Worm (Caenorhabditis elegans) whole organism, L3 larva: Measurements from ENCODE around the gene K09C6.9.

ENCODE experiments used
- R02D3.7 ChIP-seq: fragments of 150-350 bp; optimal IDR thresholded peaks from 2 replicates; lab custom pipeline; 2014; ENCODE audit warnings: missing biosample characterization, missing genetic modification characterization
- ZK546.5 ChIP-seq: sonication (generic microtip); optimal IDR thresholded peaks from 2 replicates; lab custom pipeline; 2017; ENCODE audit warnings: missing biosample characterization, missing genetic modification characterization
- aly-2 ChIP-seq: fragments of 150-350 bp; optimal IDR thresholded peaks from 2 replicates; lab custom pipeline; 2014; ENCODE audit warnings: missing biosample characterization, missing genetic modification characterization
- ama-1 ChIP-seq: fragments of 150-350 bp; optimal IDR thresholded peaks from 2 replicates; lab custom pipeline; 2018
- ceh-16 ChIP-seq: sonication (generic microtip); optimal IDR thresholded peaks from 2 replicates; lab custom pipeline; 2017; ENCODE audit warnings: missing biosample characterization, missing genetic modification characterization
- ceh-28 ChIP-seq: fragments of 150-350 bp; optimal IDR thresholded peaks from 2 replicates; lab custom pipeline; 2014; ENCODE audit warnings: missing biosample characterization, missing genetic modification reagents, missing genetic modification characterization
- ceh-82 ChIP-seq: fragments of 150-350 bp; optimal IDR thresholded peaks from 2 replicates; lab custom pipeline; 2014; ENCODE audit warnings: missing biosample characterization, missing genetic modification characterization
- daf-12 ChIP-seq: fragments of 150-350 bp; optimal IDR thresholded peaks from 2 replicates; lab custom pipeline; 2014; ENCODE audit warnings: missing biosample characterization, missing genetic modification reagents, missing genetic modification characterization
- egl-27 ChIP-seq: sonication (generic microtip); optimal IDR thresholded peaks from 4 replicates; lab custom pipeline; 2017; ENCODE audit warnings: missing biosample characterization, missing genetic modification reagents, missing genetic modification characterization
- egl-5 ChIP-seq: fragments of 150-350 bp; optimal IDR thresholded peaks from 2 replicates; lab custom pipeline; 2017; ENCODE audit warnings: missing biosample characterization, missing genetic modification reagents, missing genetic modification characterization, inconsistent platforms
- elt-1 ChIP-seq: fragments of 150-350 bp; optimal IDR thresholded peaks from 2 replicates; lab custom pipeline; 2014; ENCODE audit warnings: missing biosample characterization, missing genetic modification characterization
- elt-2 ChIP-seq: sonication (generic microtip); optimal IDR thresholded peaks from 2 replicates; lab custom pipeline; 2016; ENCODE audit warnings: missing genetic modification reagents, mild to moderate bottlenecking, missing genetic modification characterization, missing compliant biosample characterization
- elt-3 ChIP-seq, 3 experiments: fragments of 150-350 bp in 1 of 3; sonication (generic microtip) in 2 of 3; optimal IDR thresholded peaks; 2 replicates in 2 of 3; 4 replicates in 1 of 3; lab custom pipeline; 2014 to 2017; ENCODE audit warnings: missing biosample characterization in 3 of 3, missing genetic modification characterization in 3 of 3
- eor-1 ChIP-seq, 2 experiments: fragments of 150-350 bp; optimal IDR thresholded peaks; 2 replicates each; lab custom pipeline; 2014 to 2018; ENCODE audit warnings: missing biosample characterization in 2 of 2, missing genetic modification characterization in 2 of 2
- fkh-10 ChIP-seq: sonication (generic microtip); optimal IDR thresholded peaks from 2 replicates; lab custom pipeline; 2017; ENCODE audit warnings: missing biosample characterization, missing genetic modification reagents, missing genetic modification characterization
- fkh-2 ChIP-seq: fragments of 150-350 bp; optimal IDR thresholded peaks from 2 replicates; lab custom pipeline; 2014; ENCODE audit warnings: missing biosample characterization, missing genetic modification reagents, missing genetic modification characterization
- fos-1 ChIP-seq: fragments of 150-350 bp; optimal IDR thresholded peaks from 2 replicates; lab custom pipeline; 2014; ENCODE audit warnings: missing biosample characterization, missing genetic modification characterization
- hmg-11 ChIP-seq: sonication (generic microtip); optimal IDR thresholded peaks from 2 replicates; lab custom pipeline; 2016; ENCODE audit warnings: missing genetic modification characterization, missing compliant biosample characterization
- jun-1 ChIP-seq: fragments of 150-350 bp; optimal IDR thresholded peaks from 2 replicates; lab custom pipeline; 2014; ENCODE audit warnings: missing biosample characterization, missing genetic modification reagents, missing genetic modification characterization
- lin-15B ChIP-seq: fragments of 150-350 bp; optimal IDR thresholded peaks from 2 replicates; lab custom pipeline; 2014; ENCODE audit warnings: missing biosample characterization, missing genetic modification characterization
- lin-39 ChIP-seq: fragments of 150-350 bp; optimal IDR thresholded peaks from 2 replicates; lab custom pipeline; 2018; ENCODE audit warnings: missing biosample characterization, missing genetic modification reagents, missing genetic modification characterization
- lsy-12 ChIP-seq: sonication (generic microtip); optimal IDR thresholded peaks from 2 replicates; lab custom pipeline; 2016; ENCODE audit warnings: mild to moderate bottlenecking, missing genetic modification characterization, missing compliant biosample characterization
- mdl-1 ChIP-seq: fragments of 150-350 bp; optimal IDR thresholded peaks from 2 replicates; lab custom pipeline; 2014; ENCODE audit warnings: missing biosample characterization, missing genetic modification characterization
- mml-1 ChIP-seq: fragments of 150-350 bp; sonication (generic microtip); optimal IDR thresholded peaks from 3 replicates; lab custom pipeline; 2014; ENCODE audit warnings: missing biosample characterization, missing genetic modification characterization
- nfya-1 ChIP-seq: sonication (generic microtip); optimal IDR thresholded peaks from 2 replicates; lab custom pipeline; 2017; ENCODE audit warnings: missing genetic modification characterization, mild to moderate bottlenecking, missing compliant biosample characterization, antibody characterized with exemption, moderate library complexity; ENCODE audit not compliant: insufficient read depth
- nhr-11 ChIP-seq: fragments of 150-350 bp; optimal IDR thresholded peaks from 2 replicates; lab custom pipeline; 2014; ENCODE audit warnings: missing biosample characterization, missing genetic modification characterization
- nhr-12 ChIP-seq: fragments of 150-350 bp; optimal IDR thresholded peaks from 2 replicates; lab custom pipeline; 2014; ENCODE audit warnings: missing biosample characterization, missing genetic modification characterization
- nhr-23 ChIP-seq: fragments of 150-350 bp; optimal IDR thresholded peaks from 2 replicates; lab custom pipeline; 2014; ENCODE audit warnings: missing biosample characterization, missing genetic modification reagents, missing genetic modification characterization
- nhr-25 ChIP-seq: sonication (generic microtip); optimal IDR thresholded peaks from 2 replicates; lab custom pipeline; 2017; ENCODE audit warnings: missing biosample characterization, missing genetic modification characterization
- nhr-28 ChIP-seq: fragments of 150-350 bp; optimal IDR thresholded peaks from 2 replicates; lab custom pipeline; 2014; ENCODE audit warnings: missing biosample characterization, missing genetic modification characterization
- nhr-43 ChIP-seq: sonication (generic microtip); optimal IDR thresholded peaks from 2 replicates; lab custom pipeline; 2016; ENCODE audit warnings: mild to moderate bottlenecking, missing genetic modification characterization, missing compliant biosample characterization; ENCODE audit not compliant: poor library complexity, severe bottlenecking
- nhr-67 ChIP-seq: fragments of 150-350 bp; optimal IDR thresholded peaks from 2 replicates; lab custom pipeline; 2014; ENCODE audit warnings: missing biosample characterization, missing genetic modification characterization
- nhr-76 ChIP-seq: fragments of 150-350 bp; sonication (generic microtip); optimal IDR thresholded peaks from 5 replicates; lab custom pipeline; 2014; ENCODE audit warnings: missing biosample characterization, missing genetic modification characterization
- nhr-77 ChIP-seq: fragments of 150-350 bp; optimal IDR thresholded peaks from 2 replicates; lab custom pipeline; 2014; ENCODE audit warnings: missing biosample characterization, missing genetic modification characterization
- pha-4 ChIP-seq: fragments of 150-350 bp; optimal IDR thresholded peaks from 2 replicates; lab custom pipeline; 2014; ENCODE audit warnings: missing biosample characterization, missing genetic modification reagents, missing genetic modification characterization
- pqm-1 ChIP-seq: fragments of 150-350 bp; optimal IDR thresholded peaks from 2 replicates; lab custom pipeline; 2017; ENCODE audit warnings: missing biosample characterization, missing genetic modification characterization, inconsistent platforms
- skn-1 ChIP-seq: fragments of 150-350 bp; optimal IDR thresholded peaks from 2 replicates; lab custom pipeline; 2014; ENCODE audit warnings: missing biosample characterization, missing genetic modification characterization
- snpc-4 ChIP-seq: fragments of 150-350 bp; optimal IDR thresholded peaks from 2 replicates; lab custom pipeline; 2014; ENCODE audit warnings: missing biosample characterization, missing genetic modification characterization
- tbx-2 ChIP-seq: sonication (generic microtip); optimal IDR thresholded peaks from 2 replicates; lab custom pipeline; 2016; ENCODE audit warnings: mild to moderate bottlenecking, missing genetic modification characterization, missing compliant biosample characterization
- unc-39 ChIP-seq: sonication (generic microtip); optimal IDR thresholded peaks from 4 replicates; lab custom pipeline; 2017; ENCODE audit warnings: missing biosample characterization, missing genetic modification characterization
- unc-62 ChIP-seq: fragments of 150-350 bp; sonication (generic microtip); optimal IDR thresholded peaks from 4 replicates; lab custom pipeline; 2014; ENCODE audit warnings: missing biosample characterization, missing genetic modification reagents, missing genetic modification characterization
- zag-1 ChIP-seq: fragments of 150-350 bp; optimal IDR thresholded peaks from 2 replicates; lab custom pipeline; 2014; ENCODE audit warnings: missing biosample characterization, missing genetic modification characterization
- ztf-11 ChIP-seq: fragments of 150-350 bp; optimal IDR thresholded peaks from 2 replicates; lab custom pipeline; 2014; ENCODE audit warnings: missing biosample characterization, missing genetic modification characterization

Gene K09C6.9

ce11 chrV:854966-855365 lies at the start of gene K09C6.9:
K09C6.9 (minus strand) TSS chrV:855066.
- TF ChIP-seq nhr-67 (no peak), lsy-12 (tag; lab: Kevin White, UChicago) (no peak), lin-39 (no peak), ztf-11 (tag; lab: Kevin White, UChicago) (no peak), egl-5 (tag; lab: Kevin White, UChicago) (no peak), ZK546.5 (no peak), lin-15B (no peak), nhr-11 (tag; lab: Kevin White, UChicago) (no peak), ceh-28 (tag; lab: Kevin White, UChicago) (no peak), mml-1 (tag; lab: Kevin White, UChicago) (no peak), R02D3.7 (no peak), ceh-16 (tag; lab: Kevin White, UChicago) (no peak)

- TF ChIP-seq nhr-23 (tag; lab: Kevin White, UChicago) (peak; percentile 85), lin-39 (peak; percentile 66), jun-1 (tag; lab: Kevin White, UChicago) (no peak), nhr-28 (no peak), nhr-25 (tag; lab: Kevin White, UChicago) (peak; percentile 56), snpc-4 (tag; lab: Kevin White, UChicago) (peak; percentile 70), ceh-82 (tag; lab: Kevin White, UChicago) (peak; percentile 8), egl-5 (tag; lab: Kevin White, UChicago) (no peak), lin-15B (peak; percentile 74), daf-12 (tag; lab: Kevin White, UChicago) (no peak), lsy-12 (tag; lab: Kevin White, UChicago) (no peak), fos-1 (tag; lab: Kevin White, UChicago) (no peak), pha-4 (tag; lab: Kevin White, UChicago) (peak; percentile 91), hmg-11 (tag; lab: Kevin White, UChicago) (peak; percentile 58), nhr-43 (tag; lab: Kevin White, UChicago) (peak; percentile 43), aly-2 (tag; lab: Kevin White, UChicago) (no peak), R02D3.7 (peak; percentile 37), nfya-1 (tag; lab: Kevin White, UChicago) (peak; percentile 81), elt-1 (tag; lab: Kevin White, UChicago) (no peak), zag-1 (tag; lab: Kevin White, UChicago) (no peak), unc-62 (GFP tag; lab: Kevin White, UChicago) (no peak), ztf-11 (tag; lab: Kevin White, UChicago) (no peak), unc-39 (tag; lab: Kevin White, UChicago) (no peak), fkh-10 (peak; percentile 38), skn-1 (tag; lab: Kevin White, UChicago) (peak; percentile 34), ZK546.5 (no peak), egl-27 (tag; lab: Kevin White, UChicago) (no peak), pqm-1 (peak; percentile 24), nhr-12 (tag; lab: Kevin White, UChicago) (no peak), elt-2 (tag; lab: Kevin White, UChicago) (peak; percentile 33), fkh-2 (tag; lab: Kevin White, UChicago) (no peak), nhr-76 (tag; lab: Kevin White, UChicago) (no peak), ama-1 (lab: Kevin White, UChicago) (peak; percentile 50), ceh-28 (tag; lab: Kevin White, UChicago) (peak; percentile 47), nhr-11 (tag; lab: Kevin White, UChicago) (no peak), tbx-2 (tag; lab: Kevin White, UChicago) (peak; percentile 4), ceh-16 (tag; lab: Kevin White, UChicago) (no peak), mdl-1 (tag; lab: Kevin White, UChicago) (no peak), elt-3 (tag; optimal IDR thresholded peaks at IDR 0.05; lab: Kevin White, UChicago) (no peak), eor-1 (tag; optimal IDR thresholded peaks at IDR 0.05; lab: Kevin White, UChicago) (no peak), nhr-67 (no peak), nhr-77 (tag; lab: Kevin White, UChicago) (no peak), mml-1 (tag; lab: Kevin White, UChicago) (no peak)
These were observed 49.5 kb upstream of the K09C6.9 start, which contains the start of gene trm-2A for ce11 chrV:904232-904983. trm-2A (plus strand) TSS chrV:904963.
